Fruit fly (Drosophila melanogaster): Measurements from ENCODE around the gene Osi8.

Gene Osi8

DNA sequence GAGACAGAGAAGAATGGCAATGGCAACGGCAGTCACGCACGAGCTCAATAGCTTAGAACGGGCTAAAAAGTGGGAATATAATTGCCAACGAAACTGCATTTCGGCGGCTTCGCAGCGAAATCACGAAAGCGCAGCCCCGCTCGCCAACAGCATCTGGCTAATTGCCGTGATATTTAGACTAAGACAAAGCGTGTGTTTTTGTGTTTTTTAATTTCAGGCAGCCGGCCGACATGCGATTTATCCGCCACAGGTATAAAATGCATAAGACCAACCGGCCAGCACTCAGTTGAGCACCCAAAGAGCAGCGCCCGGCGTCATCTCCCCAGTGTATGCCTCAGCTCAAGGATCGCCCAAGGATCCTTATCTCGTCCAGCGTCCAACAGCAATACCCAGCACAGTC, at the start of gene Osi8:
TSS of gene Osi8 (plus strand) at position 301 of the 400 bp plus-strand sequence.
- no peak for TF ChIP-seq CG17801 (GFP tag; optimal IDR thresholded peaks at IDR 0.05; ENCODE audit: partially characterized antibody)

DNA sequence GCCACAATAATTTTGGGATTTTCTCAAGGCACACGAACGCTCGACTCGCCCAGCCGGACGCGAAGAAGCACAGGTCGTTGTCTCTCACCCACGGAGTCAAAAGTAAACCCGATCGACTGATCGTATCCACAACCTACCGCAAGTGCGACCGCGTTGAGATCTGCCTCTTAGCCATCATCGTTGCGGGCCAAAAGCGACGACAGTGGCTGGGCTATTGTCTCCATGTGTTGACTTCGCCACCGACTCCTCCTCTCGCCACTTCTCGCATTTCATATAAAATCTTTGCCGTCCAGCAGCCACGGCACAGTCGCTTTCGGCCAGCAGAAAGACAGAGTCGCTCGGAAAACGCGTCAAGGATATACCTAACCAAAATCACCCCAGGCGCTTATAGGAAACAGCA, 45.9 kb upstream of the Osi8 start, which contains the start of gene Osi2:
TSS of gene Osi2 (plus strand) at position 301 of the 400 bp plus-strand sequence.
- TF ChIP-seq CG17801 (GFP tag; optimal IDR thresholded peaks at IDR 0.05; ENCODE audit: partially characterized antibody) = no peak

DNA sequence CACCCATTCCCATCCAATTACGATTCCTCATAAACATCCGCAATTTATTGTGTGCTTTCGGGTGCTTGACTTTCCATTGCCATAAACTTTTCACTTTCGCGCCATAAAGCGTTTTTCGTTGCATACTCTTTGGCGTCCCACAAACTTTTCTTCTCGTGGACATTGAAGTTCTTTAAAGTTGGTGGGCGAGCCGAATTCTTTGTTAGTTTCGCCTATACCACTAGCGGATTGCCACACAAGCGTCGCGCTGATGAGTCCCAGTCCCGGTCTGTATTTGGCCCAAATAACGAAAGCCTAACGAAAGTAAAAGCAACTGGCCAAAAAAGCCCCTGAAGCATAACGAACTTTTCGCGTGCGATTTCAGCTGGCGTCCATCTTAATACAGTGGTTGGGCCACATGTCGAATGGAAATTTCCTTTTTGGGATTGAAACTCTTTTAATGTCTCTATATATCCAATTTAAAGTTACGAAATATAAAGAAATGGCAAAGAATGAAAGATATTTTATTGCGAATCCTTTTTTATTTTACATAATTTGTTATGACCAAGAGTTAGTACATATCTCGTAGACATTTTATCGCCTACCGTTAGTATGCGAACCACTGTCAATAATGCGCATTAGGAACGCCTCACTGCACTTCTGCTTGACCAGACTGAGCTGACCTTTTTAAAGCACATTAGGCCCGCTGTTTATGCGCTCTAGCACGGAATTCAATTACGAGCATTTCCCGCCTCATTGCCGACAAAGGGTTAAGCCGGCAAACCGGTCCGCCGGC, 44.5 kb upstream of the Osi8 start:
- no peak for TF ChIP-seq CG17801 (GFP tag; optimal IDR thresholded peaks at IDR 0.05; ENCODE audit: partially characterized antibody)

DNA sequence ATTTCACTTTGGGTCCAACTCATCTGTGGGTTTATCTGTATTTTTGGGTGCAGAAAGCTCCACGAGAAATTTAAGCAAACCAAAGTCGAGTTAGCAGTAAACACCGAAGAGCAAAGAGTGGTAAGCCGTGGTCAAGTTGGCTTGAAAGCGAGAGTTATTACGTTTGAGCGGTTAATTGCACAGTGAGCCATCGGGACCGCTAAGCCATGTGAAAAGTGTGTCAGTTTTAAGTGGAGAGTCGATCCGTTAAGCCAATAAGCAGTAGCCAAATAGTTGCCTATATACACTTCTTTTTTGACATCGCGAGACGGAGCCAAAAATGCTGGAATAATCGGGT, 44.0 kb upstream of the Osi8 start:
- no peak for TF ChIP-seq CG17801 (GFP tag; optimal IDR thresholded peaks at IDR 0.05; ENCODE audit: partially characterized antibody)

DNA sequence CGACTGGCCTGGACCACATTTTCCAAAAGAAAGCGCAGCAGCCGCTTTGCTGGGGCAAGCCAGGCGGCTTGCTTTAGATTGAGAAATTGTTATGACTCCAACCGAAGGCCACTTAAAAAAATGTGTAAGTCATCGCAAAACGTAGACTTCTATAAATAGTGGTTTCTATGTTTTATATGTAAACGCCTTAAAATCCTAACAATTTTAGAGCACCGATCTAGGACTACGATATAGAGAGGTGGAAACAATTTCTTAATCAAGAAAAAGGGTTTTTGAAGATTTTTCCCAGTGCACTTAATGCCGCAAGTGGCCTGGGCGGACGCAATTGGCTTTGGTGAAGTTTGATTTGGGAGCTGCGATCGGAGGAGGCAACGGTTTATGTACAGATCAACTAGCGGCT, 40.7 kb upstream of the Osi8 start:
- no peak for TF ChIP-seq CG17801 (GFP tag; optimal IDR thresholded peaks at IDR 0.05; ENCODE audit: partially characterized antibody)

DNA sequence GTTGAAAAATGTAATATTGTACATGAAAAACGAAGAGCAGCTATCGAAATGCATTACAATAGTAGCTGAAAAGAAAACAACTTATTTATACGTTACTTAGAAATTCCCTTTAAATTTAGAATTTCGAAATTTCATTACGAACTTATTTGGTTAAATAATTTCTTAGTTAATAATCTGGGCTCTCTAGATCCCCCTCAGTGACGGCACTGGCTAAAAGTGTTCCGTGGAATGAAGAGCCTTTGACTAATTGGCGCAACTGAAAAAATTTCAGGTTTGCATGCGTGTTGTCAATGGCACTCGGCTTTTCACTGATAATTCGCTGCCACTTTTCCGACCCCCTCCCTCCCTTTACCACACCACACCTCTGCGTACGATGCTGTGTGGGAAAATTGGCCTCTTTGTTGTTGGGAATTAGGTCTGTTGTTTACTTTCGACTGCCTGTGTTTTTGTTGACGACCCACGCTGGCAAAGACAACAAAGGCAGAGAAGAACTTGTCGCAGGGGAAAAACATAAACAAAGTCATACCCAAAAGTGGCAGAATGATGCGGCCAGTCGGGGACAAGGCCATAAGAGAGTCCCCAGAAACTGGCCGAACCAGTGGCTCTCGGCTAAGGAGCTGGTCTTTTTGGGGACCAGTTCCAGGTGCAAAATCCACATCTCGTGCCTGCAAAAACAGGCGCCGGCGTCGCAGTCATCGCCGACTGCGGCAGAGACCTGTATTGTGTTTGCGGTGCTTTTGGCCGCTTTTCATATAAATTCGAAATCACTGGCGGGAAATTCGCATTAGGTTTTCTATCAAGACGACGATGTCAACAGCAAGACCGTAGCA, 39.7 kb upstream of the Osi8 start, which contains the start of gene Osi3:
TSS of gene Osi3 (plus strand) at position 780 of the 830 bp plus-strand sequence.
- TF ChIP-seq CG17801 (GFP tag; optimal IDR thresholded peaks at IDR 0.05; ENCODE audit: partially characterized antibody) = no peak

DNA sequence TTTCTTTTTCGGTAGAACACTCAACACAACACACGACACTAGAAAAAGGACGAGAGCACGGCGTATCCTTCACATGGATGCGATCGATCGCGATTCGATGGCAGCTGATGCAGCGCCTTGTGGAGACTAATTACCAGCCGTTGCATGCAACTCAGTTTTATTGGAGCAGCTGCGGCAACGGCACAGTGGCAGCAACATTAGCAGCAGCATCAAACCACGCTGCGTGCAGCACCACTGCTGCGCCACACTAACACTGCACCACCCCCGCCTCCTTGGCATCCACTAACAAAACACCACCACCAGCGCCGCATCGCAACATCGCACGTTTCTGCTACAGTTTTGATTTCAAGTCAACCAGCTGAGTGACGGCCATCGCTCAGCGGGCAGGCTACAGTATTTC, 33.3 kb upstream of the Osi8 start, which contains the start of gene Osi4:
TSS of gene Osi4 (minus strand) at position 101 of the 400 bp plus-strand sequence.
- no peak for TF ChIP-seq CG17801 (GFP tag; optimal IDR thresholded peaks at IDR 0.05; ENCODE audit: partially characterized antibody)

DNA sequence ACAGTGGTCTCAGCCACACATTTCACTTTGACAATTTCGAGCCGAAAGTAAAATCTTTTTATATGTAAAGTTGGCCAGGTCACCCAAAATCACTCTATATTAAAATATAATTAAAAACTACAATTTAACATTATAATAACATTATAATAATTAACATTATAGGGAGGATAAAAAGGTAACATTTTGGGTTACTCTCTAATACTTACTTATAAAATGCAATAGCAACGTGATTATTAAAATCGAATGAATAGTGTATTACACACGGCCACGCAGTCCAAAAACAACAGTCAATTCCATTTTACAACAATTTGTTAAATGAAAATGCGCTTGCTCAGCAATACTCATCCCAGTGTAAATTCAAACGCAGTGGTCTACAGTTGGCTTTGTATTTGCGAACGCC, 32.9 kb upstream of the Osi8 start:
- no peak for TF ChIP-seq CG17801 (GFP tag; optimal IDR thresholded peaks at IDR 0.05; ENCODE audit: partially characterized antibody)

DNA sequence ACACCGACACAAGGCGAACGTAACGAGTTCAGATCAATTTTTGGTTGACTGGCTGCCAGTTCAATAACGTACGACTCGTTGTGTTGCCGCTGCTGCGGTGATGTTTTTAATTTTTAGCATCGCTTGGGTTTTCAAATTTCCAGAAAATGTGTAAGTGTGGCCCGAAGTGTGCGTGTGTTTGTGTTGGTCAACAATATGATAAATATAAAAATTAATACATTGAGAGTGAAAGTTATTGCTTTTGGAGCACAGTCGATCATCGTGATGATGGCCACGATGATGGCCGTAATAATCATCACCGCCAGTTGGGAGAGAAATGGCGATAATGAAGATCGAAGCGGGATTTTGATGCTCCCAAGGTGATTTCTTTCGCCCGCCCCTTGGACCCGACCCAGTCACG, 28.8 kb upstream of the Osi8 start:
- no peak for TF ChIP-seq CG17801 (GFP tag; optimal IDR thresholded peaks at IDR 0.05; ENCODE audit: partially characterized antibody)

DNA sequence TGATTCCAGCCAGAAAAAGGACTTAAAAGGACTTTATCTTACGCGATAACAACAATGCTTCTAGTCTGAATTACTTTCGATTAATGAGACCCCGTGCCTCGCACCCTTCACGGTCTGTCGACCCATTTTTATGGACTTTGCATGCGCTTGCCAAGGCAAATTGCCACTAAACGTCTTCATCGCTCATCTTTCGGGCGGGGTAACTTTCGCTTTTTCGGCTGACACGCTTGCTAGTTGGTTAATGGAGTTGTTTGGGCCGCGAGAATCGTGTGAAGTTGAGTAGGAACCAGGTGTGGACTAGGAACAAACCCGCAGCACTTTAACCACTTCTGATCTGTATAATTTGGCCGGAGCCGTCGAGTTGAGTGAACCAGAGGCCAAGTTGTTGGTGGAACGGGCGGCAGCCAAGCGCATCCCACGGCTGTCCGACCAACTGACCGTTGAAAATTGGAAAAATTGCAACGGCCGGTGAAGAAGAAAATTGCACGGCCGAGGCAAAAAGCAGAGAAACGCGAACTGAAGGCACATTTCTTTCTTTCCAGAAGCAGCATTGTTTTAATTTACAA, 27.9 kb upstream of the Osi8 start, which contains the start of gene Osi5:
TSS of gene Osi5 (plus strand) at position 516 of the 566 bp plus-strand sequence.
- no peak for TF ChIP-seq CG17801 (GFP tag; optimal IDR thresholded peaks at IDR 0.05; ENCODE audit: partially characterized antibody)

DNA sequence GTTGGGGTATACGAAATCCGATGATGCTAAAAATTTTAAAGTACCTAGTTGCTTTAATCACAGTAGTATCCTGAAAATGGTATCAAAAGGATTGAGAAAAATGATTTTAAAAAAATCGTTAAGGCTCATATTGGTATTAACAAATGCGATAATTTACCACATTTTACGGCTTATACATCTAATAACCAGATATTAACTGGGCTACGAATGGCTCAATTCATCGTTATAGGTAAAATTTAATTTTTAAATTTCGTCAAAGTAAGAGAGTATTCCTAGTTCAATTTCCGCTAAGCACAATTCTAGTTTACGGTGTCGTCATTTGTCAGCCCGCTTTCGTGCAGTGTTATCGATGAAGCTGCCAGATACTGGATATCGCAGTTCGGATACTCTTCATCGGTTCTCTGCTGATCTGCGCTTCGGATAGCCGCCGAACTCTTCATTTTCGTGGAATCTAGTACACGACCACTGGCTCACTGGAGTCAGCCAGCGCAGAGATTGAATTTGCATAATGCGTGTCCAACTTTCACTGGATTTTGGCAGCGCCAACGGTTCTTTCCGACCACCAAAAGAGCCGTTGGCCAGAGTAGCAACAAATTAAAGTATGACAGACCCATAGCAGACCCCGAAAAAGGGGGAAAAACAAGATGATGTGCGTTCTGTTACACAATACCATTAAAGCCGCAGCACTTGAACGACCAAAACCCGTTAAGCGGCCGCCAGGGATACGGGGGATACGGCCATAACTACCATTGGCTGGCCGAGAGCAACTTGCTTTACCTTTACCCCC, 25.7 kb upstream of the Osi8 start:
- TF ChIP-seq CG17801 (GFP tag; optimal IDR thresholded peaks at IDR 0.05; ENCODE audit: partially characterized antibody) = no peak

DNA sequence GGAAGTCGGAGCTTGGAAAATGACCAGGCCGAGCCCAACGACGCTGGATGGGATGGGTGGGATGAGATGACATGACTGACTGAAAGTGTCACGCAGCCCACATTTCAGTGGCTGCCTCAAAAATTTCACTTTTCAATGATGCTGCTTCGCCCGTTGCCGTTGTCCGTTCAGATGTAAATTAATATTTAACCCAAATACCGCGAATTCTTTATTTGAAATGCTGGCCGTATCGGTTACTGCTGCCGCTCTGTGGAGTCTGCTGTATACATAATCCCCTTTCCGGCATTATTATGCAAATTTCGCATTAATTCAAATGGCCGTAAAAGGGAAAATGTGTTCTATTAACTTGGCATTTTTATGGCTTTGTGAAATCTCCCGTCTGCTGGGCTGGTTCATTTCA, 24.7 kb upstream of the Osi8 start:
- TF ChIP-seq CG17801 (GFP tag; optimal IDR thresholded peaks at IDR 0.05; ENCODE audit: partially characterized antibody) = no peak

DNA sequence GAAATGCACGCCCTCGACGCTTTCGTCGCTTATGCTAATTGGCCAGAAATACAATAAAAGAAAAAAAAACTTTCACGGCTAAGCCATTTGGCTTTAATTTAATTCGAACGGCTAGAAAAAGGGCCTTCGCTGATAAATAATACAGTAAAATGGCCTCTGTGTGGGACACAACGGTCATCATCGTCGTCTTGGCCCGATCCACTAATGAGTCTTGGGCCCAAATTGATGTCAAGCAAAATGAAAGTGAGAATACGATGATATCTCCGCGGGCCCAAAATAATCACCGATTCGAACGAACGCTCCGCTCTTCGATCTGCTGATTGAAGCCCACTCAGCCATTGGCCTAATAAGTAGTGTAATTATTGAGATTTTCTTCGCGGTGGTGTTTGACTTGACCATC, 23.6 kb upstream of the Osi8 start:
- TF ChIP-seq CG17801 (GFP tag; optimal IDR thresholded peaks at IDR 0.05; ENCODE audit: partially characterized antibody) = no peak

DNA sequence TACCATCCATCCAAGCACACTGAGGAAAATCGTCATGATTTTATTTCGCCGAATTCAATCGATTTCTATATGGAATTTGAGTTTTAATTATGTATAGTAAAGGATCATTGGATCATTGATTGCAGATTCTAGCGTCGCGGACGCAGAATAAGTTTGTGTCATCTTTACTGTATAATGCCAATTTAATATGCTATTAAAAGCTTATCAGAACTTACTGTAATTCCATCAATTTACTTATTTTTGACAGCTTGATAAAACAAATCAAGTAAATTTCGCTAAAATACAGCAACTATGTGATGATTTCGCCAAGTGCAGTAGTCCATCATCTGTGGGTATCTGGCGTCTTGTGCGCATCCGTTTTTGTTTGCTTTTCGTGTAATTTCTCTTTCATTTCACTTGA, 21.9 kb upstream of the Osi8 start:
- TF ChIP-seq CG17801 (GFP tag; optimal IDR thresholded peaks at IDR 0.05; ENCODE audit: partially characterized antibody) = no peak

Data from ovary, adult (tissue).